Worm (Caenorhabditis elegans): ENCODE measurements around the gene gmap-3.
A peak's percentile ranks its signal among the peaks of the same experiment; 100 is the strongest.

Gene gmap-3

DNA sequence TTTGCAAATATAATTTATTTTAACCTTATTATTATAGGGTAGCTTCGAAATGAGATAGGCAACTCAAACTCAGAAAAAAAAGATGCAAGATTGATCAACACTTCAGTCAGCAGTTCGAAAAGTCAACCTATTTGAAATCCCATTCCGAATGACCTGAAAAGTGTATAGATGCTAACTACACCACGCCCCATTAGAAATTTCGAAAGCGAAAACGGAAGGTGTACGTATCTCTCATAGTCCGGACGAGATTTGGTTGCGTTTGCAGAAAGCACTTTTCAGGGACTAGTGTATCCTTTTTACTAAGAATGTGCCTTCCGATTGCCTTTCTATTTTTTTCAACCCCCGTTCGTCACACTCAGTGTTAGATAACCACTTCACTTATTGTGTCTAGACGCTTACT, 25.1 kb downstream of the gmap-3 start:
- TF ChIP-seq lin-13 (GFP tag; optimal IDR thresholded peaks at IDR 0.05): no peak
- no peak for TF ChIP-seq egl-27 (tag; optimal IDR thresholded peaks at IDR 0.05)
- TF ChIP-seq lin-11 (tag; optimal IDR thresholded peaks at IDR 0.05): no peak
- TF ChIP-seq ceh-16 (tag; optimal IDR thresholded peaks at IDR 0.05): no peak
- TF ChIP-seq unc-39 (tag; optimal IDR thresholded peaks at IDR 0.05): no peak
- no peak for TF ChIP-seq nhr-11 (tag; optimal IDR thresholded peaks at IDR 0.05)
- no peak for TF ChIP-seq nhr-23 (tag; optimal IDR thresholded peaks at IDR 0.05)
- no peak for TF ChIP-seq nhr-12 (tag; optimal IDR thresholded peaks at IDR 0.05)
- TF ChIP-seq crh-2 (tag; optimal IDR thresholded peaks at IDR 0.05): no peak
- no peak for TF ChIP-seq ZK546.5 (tag; optimal IDR thresholded peaks at IDR 0.05)
- TF ChIP-seq fos-1 (tag; optimal IDR thresholded peaks at IDR 0.05): no peak
- TF ChIP-seq dmd-4 (tag; optimal IDR thresholded peaks at IDR 0.05): no peak

DNA sequence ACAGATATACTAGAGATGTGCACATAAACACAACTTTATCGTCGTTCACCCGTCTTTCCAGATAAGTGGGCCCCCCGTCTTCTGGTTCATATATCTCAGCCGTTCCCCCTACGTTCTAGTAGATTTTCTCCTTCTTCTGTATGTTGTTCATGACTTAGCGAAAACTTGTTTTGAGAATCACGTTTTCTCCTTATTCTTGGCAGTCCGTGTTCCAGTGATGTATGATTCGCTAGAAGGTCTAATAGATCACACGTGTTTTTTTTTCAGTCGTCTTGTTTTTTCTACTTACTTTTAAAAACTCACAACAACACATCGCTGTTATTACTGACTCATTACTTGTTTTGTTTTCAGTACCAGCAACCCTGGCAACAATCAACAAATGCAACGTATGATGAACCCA, 25.7 kb downstream of the gmap-3 start:
- TF ChIP-seq lin-13 (GFP tag; optimal IDR thresholded peaks at IDR 0.05) (no peak), skn-1 (tag; optimal IDR thresholded peaks at IDR 0.05) (no peak), ama-1 (optimal IDR thresholded peaks at IDR 0.05) (no peak), lin-39 (tag; optimal IDR thresholded peaks at IDR 0.05) (no peak), ztf-1 (GFP tag; conservative IDR thresholded peaks at IDR 0.05) (no peak), zag-1 (tag; optimal IDR thresholded peaks at IDR 0.05) (no peak), peb-1 (tag; optimal IDR thresholded peaks at IDR 0.05) (no peak), fos-1 (tag; optimal IDR thresholded peaks at IDR 0.05) (no peak), sma-9 (GFP tag; optimal IDR thresholded peaks at IDR 0.05) (no peak), sma-9 (tag; optimal IDR thresholded peaks at IDR 0.05) (no peak), unc-39 (tag; optimal IDR thresholded peaks at IDR 0.05) (no peak), egl-27 (tag; optimal IDR thresholded peaks at IDR 0.05) (no peak), mdl-1 (tag; optimal IDR thresholded peaks at IDR 0.05) (no peak), ztf-11 (tag; optimal IDR thresholded peaks at IDR 0.05) (no peak), nhr-6 (tag; optimal IDR thresholded peaks at IDR 0.05) (no peak), unc-55 (GFP tag; optimal IDR thresholded peaks at IDR 0.05) (no peak), nhr-12 (tag; optimal IDR thresholded peaks at IDR 0.05) (no peak), lsy-2 (tag; optimal IDR thresholded peaks at IDR 0.05) (no peak), blmp-1 (tag; optimal IDR thresholded peaks at IDR 0.05; ENCODE audit: insufficient read depth) (no peak)

DNA sequence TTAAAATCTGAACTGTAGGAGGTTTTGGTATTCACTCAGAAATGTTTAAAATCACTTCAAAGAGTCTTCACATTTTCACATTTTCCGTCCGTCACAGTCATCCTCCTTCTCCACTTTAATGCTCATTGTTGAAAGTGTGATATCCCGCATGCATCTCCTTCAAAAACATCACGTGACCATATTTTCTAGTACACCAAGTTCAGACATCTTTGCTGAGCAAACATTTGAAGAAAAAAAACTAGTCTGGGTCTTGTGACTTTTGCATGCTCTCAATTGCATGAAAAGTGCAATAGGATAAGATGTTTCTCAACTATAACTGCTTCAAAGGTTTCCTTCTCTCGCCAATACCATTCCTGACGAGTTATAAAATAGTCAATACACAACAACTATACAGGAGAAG, 26.5 kb downstream of the gmap-3 start:
- no peak for TF ChIP-seq zag-1 (tag; optimal IDR thresholded peaks at IDR 0.05)
- no peak for TF ChIP-seq mbf-1 (tag; optimal IDR thresholded peaks at IDR 0.05)
- no peak for TF ChIP-seq nhr-25 (tag; optimal IDR thresholded peaks at IDR 0.05)
- TF ChIP-seq mab-5 (tag; optimal IDR thresholded peaks at IDR 0.05): no peak
- no peak for TF ChIP-seq peb-1 (tag; optimal IDR thresholded peaks at IDR 0.05)
- no peak for TF ChIP-seq elt-1 (tag; optimal IDR thresholded peaks at IDR 0.05)
- TF ChIP-seq ama-1 (optimal IDR thresholded peaks at IDR 0.05): no peak
- no peak for TF ChIP-seq unc-55 (GFP tag; optimal IDR thresholded peaks at IDR 0.05)
- peak; percentile 31 for TF ChIP-seq sma-9 (GFP tag; optimal IDR thresholded peaks at IDR 0.05)
- no peak for TF ChIP-seq sma-9 (tag; optimal IDR thresholded peaks at IDR 0.05)
- TF ChIP-seq R02D3.7 (tag; optimal IDR thresholded peaks at IDR 0.05): no peak
- no peak for TF ChIP-seq nhr-11 (tag; optimal IDR thresholded peaks at IDR 0.05)
- TF ChIP-seq C34F6.9 (tag; optimal IDR thresholded peaks at IDR 0.05): peak; percentile 53
- TF ChIP-seq lsy-2 (tag; optimal IDR thresholded peaks at IDR 0.05): no peak
- TF ChIP-seq snpc-4 (tag; optimal IDR thresholded peaks at IDR 0.05): no peak
- TF ChIP-seq dmd-4 (tag; optimal IDR thresholded peaks at IDR 0.05): no peak
- no peak for TF ChIP-seq fos-1 (tag; optimal IDR thresholded peaks at IDR 0.05)
- TF ChIP-seq nhr-10 (tag; optimal IDR thresholded peaks at IDR 0.05): no peak
- no peak for TF ChIP-seq nhr-77 (tag; optimal IDR thresholded peaks at IDR 0.05)
- TF ChIP-seq ceh-82 (tag; optimal IDR thresholded peaks at IDR 0.05): no peak
- peak; percentile 7 for TF ChIP-seq nhr-6 (tag; optimal IDR thresholded peaks at IDR 0.05)
- no peak for TF ChIP-seq unc-62 (GFP tag; optimal IDR thresholded peaks at IDR 0.05)
- no peak for TF ChIP-seq elt-3 (tag; optimal IDR thresholded peaks at IDR 0.05)
- no peak for TF ChIP-seq aly-2 (tag; optimal IDR thresholded peaks at IDR 0.05)
- TF ChIP-seq unc-39 (tag; optimal IDR thresholded peaks at IDR 0.05): no peak
- peak; percentile 78 for TF ChIP-seq nhr-129 (tag; optimal IDR thresholded peaks at IDR 0.05)

All from whole organism, L2 larva.